Worm (Caenorhabditis elegans): ENCODE results near the gene B0546.5.

Gene B0546.5

DNA sequence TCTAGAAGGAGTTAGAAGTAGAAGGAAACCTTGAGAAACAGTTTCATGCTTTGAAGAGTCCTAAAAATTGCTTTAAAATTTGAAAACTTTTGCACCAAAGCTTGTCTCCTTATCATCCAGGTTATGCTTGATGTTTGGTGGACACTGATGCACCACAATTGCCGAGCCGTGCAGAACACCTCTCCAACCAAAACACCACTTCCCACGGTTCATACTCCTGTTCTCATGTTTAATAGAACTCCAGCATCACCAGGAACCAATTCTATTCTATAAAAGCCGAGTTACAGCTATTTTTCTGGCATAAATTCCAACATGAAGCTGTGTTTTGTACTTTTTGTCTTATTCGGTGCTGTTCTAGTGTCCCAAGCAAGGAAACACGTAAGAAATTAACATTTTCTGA is 48.7 kb downstream of the B0546.5 start, which contains the start of gene F42A6.2:
Gene F42A6.2 (plus strand): TSS at position 301 of the 400 bp plus-strand sequence.
- TF ChIP-seq zim-3 (tag; optimal IDR thresholded peaks at IDR 0.05) (no peak), K11D2.4 (GFP tag; IDR thresholded peaks at IDR 0.05) (no peak), F57C9.4 (tag; optimal IDR thresholded peaks at IDR 0.05) (no peak), F52B5.7 (tag; optimal IDR thresholded peaks at IDR 0.05) (no peak), egrh-3 (GFP tag; IDR thresholded peaks at IDR 0.05) (no peak), aptf-2 (GFP tag; conservative IDR thresholded peaks at IDR 0.05) (no peak)

DNA sequence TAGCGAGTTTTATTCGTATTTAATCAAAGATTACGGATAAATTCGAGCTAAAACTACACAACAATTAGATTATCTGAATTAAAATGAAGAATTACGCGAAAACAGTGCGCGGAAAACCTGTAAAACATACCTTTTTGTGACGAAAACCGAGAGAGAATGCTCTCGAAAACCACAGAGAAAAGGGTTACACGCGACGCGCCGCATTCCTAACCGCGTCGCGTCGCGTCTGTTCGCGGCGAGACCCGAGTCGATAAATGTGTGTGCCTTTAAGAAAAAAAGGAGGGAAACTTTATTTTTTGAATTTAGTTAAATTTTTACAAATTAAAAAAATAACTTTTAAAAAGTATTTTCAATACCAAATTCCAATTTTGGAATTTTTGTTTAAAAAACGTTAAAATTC is 51.2 kb downstream of the B0546.5 start, which contains the start of gene hrpa-1:
Gene hrpa-1 (minus strand): TSS at position 192 of the 400 bp plus-strand sequence.
- TF ChIP-seq ets-4 (GFP tag; optimal IDR thresholded peaks at IDR 0.05) (no peak), sptf-2 (GFP tag; optimal IDR thresholded peaks at IDR 0.05) (no peak), Y53G8AR.9 (GFP tag; conservative IDR thresholded peaks at IDR 0.05) (peak; percentile 63), aptf-3 (GFP tag; IDR thresholded peaks at IDR 0.05) (no peak), K11D2.4 (GFP tag; IDR thresholded peaks at IDR 0.05) (peak; percentile 55; the same call in 1 of the 2 replicates), F33H1.4 (GFP tag; IDR thresholded peaks at IDR 0.05) (peak; percentile 97), Y95B8A.8 (GFP tag; IDR thresholded peaks at IDR 0.05) (peak; percentile 26; the same call in 1 of the 2 replicates), xnd-1 (tag; optimal IDR thresholded peaks at IDR 0.05) (no peak), ZK185.1 (tag; optimal IDR thresholded peaks at IDR 0.05; ENCODE audit: poor library complexity, severe bottlenecking) (no peak), athp-1 (tag; optimal IDR thresholded peaks at IDR 0.05) (no peak), rpc-1 (optimal IDR thresholded peaks at IDR 0.05) (no peak), rpc-1 (tag; optimal IDR thresholded peaks at IDR 0.05) (no peak), lin-40 (tag; optimal IDR thresholded peaks at IDR 0.05) (peak; percentile 71), mxl-1 (tag; optimal IDR thresholded peaks at IDR 0.05) (no peak), nfyb-1 (GFP tag; IDR thresholded peaks at IDR 0.05) (0 out of 2 replicates have a peak, but pooled peaks have one; percentile 14), lin-26 (GFP tag; IDR thresholded peaks at IDR 0.05) (no peak), snpc-3.4 (tag; optimal IDR thresholded peaks at IDR 0.05) (peak; percentile 35), let-607 (tag; optimal IDR thresholded peaks at IDR 0.05) (peak in 1 of 2 experiments; percentile 30), ccch-3 (GFP tag; optimal IDR thresholded peaks at IDR 0.05) (no peak), madf-3 (GFP tag; IDR thresholded peaks at IDR 0.05) (peak; percentile 99), tbx-9 (tag; optimal IDR thresholded peaks at IDR 0.05; ENCODE audit: borderline replicate concordance) (no peak), ceh-91 (GFP tag; IDR thresholded peaks at IDR 0.05) (peak; percentile 63; the same call in 1 of the 2 replicates), dpl-1 (GFP tag; optimal IDR thresholded peaks at IDR 0.05) (peak; percentile 88), lin-35 (GFP tag; optimal IDR thresholded peaks at IDR 0.05) (peak in 2 of 3 experiments; percentile 37 to 92), lin-54 (GFP tag; optimal IDR thresholded peaks at IDR 0.05) (peak; percentile 85), madf-10 (tag; optimal IDR thresholded peaks at IDR 0.05) (peak; percentile 51), snpc-1.3 (tag; optimal IDR thresholded peaks at IDR 0.05; ENCODE audit: insufficient read depth) (peak; percentile 52), ama-1 (optimal IDR thresholded peaks at IDR 0.05) (no peak), ama-1 (GFP tag; optimal IDR thresholded peaks at IDR 0.05) (no peak), somi-1 (GFP tag; optimal IDR thresholded peaks at IDR 0.05) (no peak), hmg-1.2 (GFP tag; IDR thresholded peaks at IDR 0.05) (peak; percentile 47), ztf-22 (GFP tag; optimal IDR thresholded peaks at IDR 0.05) (no peak), chd-7 (tag; optimal IDR thresholded peaks at IDR 0.05) (no peak), B0035.1 (tag; optimal IDR thresholded peaks at IDR 0.05) (no peak), F23B12.7 (tag; optimal IDR thresholded peaks at IDR 0.05; ENCODE audit: insufficient read depth) (peak; percentile 66), C06A6.2 (GFP tag; conservative IDR thresholded peaks at IDR 0.05) (no peak), hsf-1 (GFP tag; IDR thresholded peaks at IDR 0.05) (peak; percentile 83), ztf-18 (tag; optimal IDR thresholded peaks at IDR 0.05) (peak; percentile 2), nhr-179 (tag; optimal IDR thresholded peaks at IDR 0.05) (no peak), dpff-1 (tag; optimal IDR thresholded peaks at IDR 0.05) (no peak), lsl-1 (GFP tag; optimal IDR thresholded peaks at IDR 0.05) (peak; percentile 54), mel-28 (tag; optimal IDR thresholded peaks at IDR 0.05; ENCODE audit: borderline replicate concordance) (no peak)
